Worm (Caenorhabditis elegans) whole organism, L1 larva: ENCODE results near the gene F30B5.11.

ENCODE experiments used
- aha-1 ChIP-seq: fragments of 150-350 bp; optimal IDR thresholded peaks from 2 replicates; lab custom pipeline; 2014; ENCODE audit warnings: missing biosample characterization, missing genetic modification characterization
- ama-1 ChIP-seq: fragments of 150-350 bp; optimal IDR thresholded peaks from 2 replicates; lab custom pipeline; 2014
- egl-27 ChIP-seq, 2 experiments: fragments of 150-350 bp in 1 of 2; sonication (generic microtip); optimal IDR thresholded peaks; 3 replicates each; lab custom pipeline; 2017 to 2018; ENCODE audit warnings: missing biosample characterization in 2 of 2, missing genetic modification characterization in 2 of 2, missing genetic modification reagents in 2 of 2
- mab-9 ChIP-seq: fragments of 200-800 bp; sonication (Bioruptor generic); IDR thresholded peaks from 2 replicates; pipeline ENCODE4 v1.3.6; 2022; ENCODE audit warnings: missing genetic modification reagents, missing genetic modification characterization, missing compliant biosample characterization
- rnt-1 ChIP-seq: sonication (generic microtip); optimal IDR thresholded peaks from 2 replicates; lab custom pipeline; 2016; ENCODE audit warnings: mild to moderate bottlenecking, missing genetic modification characterization, moderate library complexity, missing compliant biosample characterization

ce11 chrIV:4254989-4255582 lies 35.2 kb upstream of the F30B5.11 start:
- TF ChIP-seq ama-1 (lab: Kevin White, UChicago) = no peak
- TF ChIP-seq aha-1 (tag; lab: Kevin White, UChicago) = no peak
- no peak for TF ChIP-seq rnt-1 (tag; lab: Kevin White, UChicago)
- no peak for TF ChIP-seq mab-9
- TF ChIP-seq egl-27 (tag; optimal IDR thresholded peaks at IDR 0.05; lab: Kevin White, UChicago) = no peak
